Fruit fly (Drosophila melanogaster): ENCODE data around the gene CG33177.

Gene CG33177

DNA sequence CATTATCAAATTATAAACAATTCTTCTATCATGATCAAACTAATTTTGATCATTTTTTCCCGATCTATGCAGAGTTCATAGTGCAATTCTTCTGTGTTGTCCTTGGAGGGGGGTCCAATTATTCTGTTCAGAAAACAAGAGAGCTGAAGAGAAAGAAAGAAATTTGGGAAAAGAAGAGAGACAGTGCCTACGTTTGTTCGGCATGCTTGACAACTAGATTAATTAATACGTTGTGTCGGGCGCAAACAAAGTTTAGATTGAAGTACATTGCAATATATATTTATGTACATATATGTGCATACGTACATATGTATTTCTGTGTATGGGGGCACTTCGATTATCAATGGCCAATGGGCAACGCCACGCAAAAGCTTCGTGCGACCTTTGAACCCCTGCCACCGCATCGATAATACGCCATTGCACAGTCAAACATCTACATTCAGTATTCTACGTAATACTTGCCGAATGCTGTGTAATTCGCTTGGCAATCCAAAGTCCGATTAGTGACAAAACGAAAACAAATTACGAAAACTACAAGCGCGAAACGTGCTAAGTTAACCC, 3.5 kb upstream of the CG33177 start:
- TF ChIP-seq crp (GFP tag; optimal IDR thresholded peaks at IDR 0.05), result no peak
- TF ChIP-seq Poxn (GFP tag; IDR thresholded peaks at IDR 0.05), result no peak
- no peak for TF ChIP-seq sr (GFP tag; IDR thresholded peaks at IDR 0.05)
- no peak for TF ChIP-seq tgo (GFP tag; IDR thresholded peaks at IDR 0.05)
- TF ChIP-seq CG4424 (GFP tag; optimal IDR thresholded peaks at IDR 0.05), result no peak
- no peak for TF ChIP-seq stwl (tag; optimal IDR thresholded peaks at IDR 0.05)
- no peak for TF ChIP-seq ac (GFP tag; optimal IDR thresholded peaks at IDR 0.05)
- TF ChIP-seq CG15696 (tag; optimal IDR thresholded peaks at IDR 0.05), result no peak
- peak in 1 of 2 experiments; percentile 79 for TF ChIP-seq Hr78 (GFP tag; optimal IDR thresholded peaks at IDR 0.05)
- no peak for TF ChIP-seq CG9817 (tag; optimal IDR thresholded peaks at IDR 0.05)
- TF ChIP-seq pnt (GFP tag; optimal IDR thresholded peaks at IDR 0.05), result no peak
- TF ChIP-seq CG12071 (GFP tag; optimal IDR thresholded peaks at IDR 0.05), result no peak
- no peak for TF ChIP-seq dmrt11E (tag; optimal IDR thresholded peaks at IDR 0.05)
- TF ChIP-seq Nf-YC (tag; optimal IDR thresholded peaks at IDR 0.05), result peak; percentile 43
- no peak for TF ChIP-seq Gsc (GFP tag; IDR thresholded peaks at IDR 0.05)
- no peak for TF ChIP-seq Ssrp (tag; optimal IDR thresholded peaks at IDR 0.05)
- no peak for TF ChIP-seq lov (optimal IDR thresholded peaks at IDR 0.05)
- TF ChIP-seq lov (GFP tag; IDR thresholded peaks at IDR 0.05), result no peak
- no peak for TF ChIP-seq CG15073 (GFP tag; optimal IDR thresholded peaks at IDR 0.05)
- peak; percentile 15 for TF ChIP-seq Nf-YB (GFP tag; optimal IDR thresholded peaks at IDR 0.05)
- no peak for TF ChIP-seq GATAe (GFP tag; conservative IDR thresholded peaks at IDR 0.05)
- TF ChIP-seq sens (GFP tag), result peak; percentile 62
- TF ChIP-seq zfh1 (GFP tag; IDR thresholded peaks at IDR 0.05), result no peak
- TF ChIP-seq bsh (GFP tag; optimal IDR thresholded peaks at IDR 0.05), result peak in 1 of 2 experiments; percentile 35
- TF ChIP-seq B-H2 (GFP tag; optimal IDR thresholded peaks at IDR 0.05), result no peak
- TF ChIP-seq Bgb (GFP tag; IDR thresholded peaks at IDR 0.05; ENCODE audit: partially characterized antibody), result no peak
- no peak for TF ChIP-seq Spps (tag; optimal IDR thresholded peaks at IDR 0.05)
- no peak for TF ChIP-seq CG15269 (tag; optimal IDR thresholded peaks at IDR 0.05)
- peak; percentile 53 for TF ChIP-seq nom (GFP tag; optimal IDR thresholded peaks at IDR 0.05)
- TF ChIP-seq gce (GFP tag; IDR thresholded peaks at IDR 0.05), result no peak
- no peak for TF ChIP-seq CG11247 (GFP tag; IDR thresholded peaks at IDR 0.05)
- no peak for TF ChIP-seq zen (tag; optimal IDR thresholded peaks at IDR 0.05)
- TF ChIP-seq CG15479 (GFP tag; optimal IDR thresholded peaks at IDR 0.05), result no peak
- TF ChIP-seq emc (GFP tag; optimal IDR thresholded peaks at IDR 0.05), result no peak
- no peak for TF ChIP-seq CG9215 (GFP tag; IDR thresholded peaks at IDR 0.05)
- peak; percentile 30 for TF ChIP-seq Med (GFP tag)
- TF ChIP-seq CG3995 (GFP tag; optimal IDR thresholded peaks at IDR 0.05), result no peak
- TF ChIP-seq Hand (GFP tag; optimal IDR thresholded peaks at IDR 0.05), result no peak
- TF ChIP-seq inv (GFP tag; IDR thresholded peaks at IDR 0.05; ENCODE audit: partially characterized antibody), result no peak
- no peak for TF ChIP-seq Hr3 (GFP tag; optimal IDR thresholded peaks at IDR 0.05)
- TF ChIP-seq CG10959 (GFP tag; IDR thresholded peaks at IDR 0.05), result no peak
- no peak for TF ChIP-seq Aef1 (GFP tag; IDR thresholded peaks at IDR 0.05)
- TF ChIP-seq pum (GFP tag; optimal IDR thresholded peaks at IDR 0.05), result no peak
- no peak for TF ChIP-seq Fer3 (tag; optimal IDR thresholded peaks at IDR 0.05)
- TF ChIP-seq CG12744 (GFP tag; optimal IDR thresholded peaks at IDR 0.05), result no peak
- TF ChIP-seq Camta (GFP tag; optimal IDR thresholded peaks at IDR 0.05), result no peak
- TF ChIP-seq cwo (GFP tag; optimal IDR thresholded peaks at IDR 0.05), result no peak
- TF ChIP-seq Rx (GFP tag; IDR thresholded peaks at IDR 0.05), result no peak
- no peak for TF ChIP-seq bbx (GFP tag; IDR thresholded peaks at IDR 0.05; ENCODE audit: partially characterized antibody)
- no peak for TF ChIP-seq CG1647 (GFP tag; optimal IDR thresholded peaks at IDR 0.05)
- no peak for TF ChIP-seq CG2202 (tag; optimal IDR thresholded peaks at IDR 0.05)

All from whole organism, embryonic.